Fruit fly (Drosophila melanogaster): ENCODE results near the gene CG12003.

Gene CG12003

DNA sequence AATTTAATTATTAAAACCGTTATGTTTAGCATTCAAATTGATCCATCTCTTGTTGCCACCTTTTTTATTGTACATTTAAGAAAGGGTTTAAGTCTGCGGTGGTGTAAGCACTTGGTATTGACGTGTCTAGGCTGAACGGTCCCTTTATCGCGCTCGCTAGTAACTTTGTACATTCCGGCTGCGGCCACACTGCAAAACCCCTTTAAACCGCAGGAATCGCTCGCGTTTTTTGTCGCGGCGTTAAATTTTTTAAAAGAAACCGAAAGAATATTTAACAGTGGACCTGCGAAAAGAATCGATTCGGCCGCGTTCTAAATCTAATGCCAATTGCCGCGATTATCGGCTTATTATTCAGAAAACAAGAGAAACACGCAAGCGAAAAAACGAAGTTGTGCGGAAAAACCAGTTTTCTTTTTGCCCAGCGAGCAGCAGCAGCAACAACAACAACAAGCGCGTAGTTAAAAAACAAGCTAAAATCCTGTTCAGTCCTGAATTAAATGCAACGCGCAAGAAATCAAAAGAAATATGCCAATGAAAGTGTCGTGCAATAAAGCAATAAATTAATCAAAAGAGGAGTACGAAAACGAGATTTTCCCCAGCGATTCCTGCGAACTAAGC lies 11.4 kb downstream of the CG12003 start, which contains the start of gene CG13917 (continued):
- peak; percentile 60 for TF ChIP-seq CoRest (tag; optimal IDR thresholded peaks at IDR 0.05)
- peak; percentile 18 for TF ChIP-seq Sin3A (optimal IDR thresholded peaks at IDR 0.05)
- TF ChIP-seq CG14441 (GFP tag; IDR thresholded peaks at IDR 0.05), result peak; percentile 22; the same call in 1 of the 2 replicates
- peak; percentile 65 for TF ChIP-seq MBD-R2 (GFP tag; IDR thresholded peaks at IDR 0.05)
- no peak for TF ChIP-seq sob (GFP tag; IDR thresholded peaks at IDR 0.05)
- TF ChIP-seq stc (GFP tag; IDR thresholded peaks at IDR 0.05), result peak; percentile 18; the same call in 1 of the 2 replicates
- peak; percentile 82 for TF ChIP-seq E2f2 (GFP tag; IDR thresholded peaks at IDR 0.05)
- TF ChIP-seq CG8290 (GFP tag; optimal IDR thresholded peaks at IDR 0.05), result peak; percentile 12
- TF ChIP-seq CG8290 (tag; optimal IDR thresholded peaks at IDR 0.05), result peak in 1 of 2 experiments; percentile 14
- no peak for TF ChIP-seq yki (optimal IDR thresholded peaks at IDR 0.05)
- no peak for TF ChIP-seq ken (GFP tag; IDR thresholded peaks at IDR 0.05)
- TF ChIP-seq sisA (GFP tag; IDR thresholded peaks at IDR 0.05), result no peak
- peak; percentile 33 for TF ChIP-seq gem (tag; optimal IDR thresholded peaks at IDR 0.05)
- TF ChIP-seq Rx (GFP tag; IDR thresholded peaks at IDR 0.05), result no peak
- peak; percentile 98 for TF ChIP-seq pzg (GFP tag; optimal IDR thresholded peaks at IDR 0.05)
- peak; percentile 21; the same call in 1 of the 3 replicates for TF ChIP-seq knrl (GFP tag; IDR thresholded peaks at IDR 0.05; ENCODE audit: partially characterized antibody)
- peak; percentile 91 for TF ChIP-seq CG15514 (GFP tag; optimal IDR thresholded peaks at IDR 0.05)
- peak; percentile 48; the same call in 1 of the 2 replicates for TF ChIP-seq Bgb (GFP tag; IDR thresholded peaks at IDR 0.05; ENCODE audit: partially characterized antibody)
- TF ChIP-seq tin (GFP tag; optimal IDR thresholded peaks at IDR 0.05), result no peak
- TF ChIP-seq CG12391 (tag; optimal IDR thresholded peaks at IDR 0.05), result peak; percentile 26
- peak; percentile 45 for TF ChIP-seq CG4617 (GFP tag; optimal IDR thresholded peaks at IDR 0.05; ENCODE audit: borderline replicate concordance)
- peak; percentile 46; the same call in 1 of the 2 replicates for TF ChIP-seq amos (GFP tag; IDR thresholded peaks at IDR 0.05; ENCODE audit: partially characterized antibody)
- peak; percentile 19 for TF ChIP-seq sqz (GFP tag; optimal IDR thresholded peaks at IDR 0.05)
- TF ChIP-seq Kr (GFP tag; optimal IDR thresholded peaks at IDR 0.05), result peak; percentile 84
- TF ChIP-seq CG9932 (GFP tag; IDR thresholded peaks at IDR 0.05), result 0 out of 2 replicates have a peak, but pooled peaks have one; percentile 14
- no peak for TF ChIP-seq sima (GFP tag; optimal IDR thresholded peaks at IDR 0.05)
- 0 out of 3 replicates have a peak, but pooled peaks have one; percentile 17 for TF ChIP-seq so (GFP tag; IDR thresholded peaks at IDR 0.05)
- TF ChIP-seq CG3163 (GFP tag; optimal IDR thresholded peaks at IDR 0.05), result no peak
- TF ChIP-seq slp2 (GFP tag; optimal IDR thresholded peaks at IDR 0.05), result no peak
- no peak for TF ChIP-seq zfh2 (GFP tag; optimal IDR thresholded peaks at IDR 0.05)
- TF ChIP-seq Xrp1 (GFP tag; IDR thresholded peaks at IDR 0.05), result no peak
- TF ChIP-seq bbx (GFP tag; IDR thresholded peaks at IDR 0.05; ENCODE audit: partially characterized antibody), result peak; percentile 64
- TF ChIP-seq CG10321 (GFP tag; IDR thresholded peaks at IDR 0.05), result no peak
- TF ChIP-seq bcd (GFP tag; optimal IDR thresholded peaks at IDR 0.05), result peak; percentile 30
- TF ChIP-seq CG14965 (GFP tag; optimal IDR thresholded peaks at IDR 0.05; ENCODE audit: borderline replicate concordance), result no peak
- TF ChIP-seq Pdp1 (GFP tag; optimal IDR thresholded peaks at IDR 0.05), result peak in 1 of 2 experiments; percentile 40
- 0 out of 2 replicates have a peak, but pooled peaks have one; percentile 20 for TF ChIP-seq CG31441 (GFP tag; IDR thresholded peaks at IDR 0.05)
- TF ChIP-seq Spps (tag; optimal IDR thresholded peaks at IDR 0.05), result no peak
- peak; percentile 51 for TF ChIP-seq CG11504 (tag; optimal IDR thresholded peaks at IDR 0.05)
- TF ChIP-seq Jarid2 (GFP tag; optimal IDR thresholded peaks at IDR 0.05), result peak; percentile 52
- peak; percentile 98 for TF ChIP-seq CG9797 (GFP tag; optimal IDR thresholded peaks at IDR 0.05)
- peak; percentile 44 for TF ChIP-seq sens (GFP tag)
- TF ChIP-seq ems (GFP tag; optimal IDR thresholded peaks at IDR 0.05), result peak; percentile 17
- no peak for TF ChIP-seq Camta (GFP tag; optimal IDR thresholded peaks at IDR 0.05)
- peak; percentile 86 for TF ChIP-seq Lhr (GFP tag; optimal IDR thresholded peaks at IDR 0.05)
- TF ChIP-seq Opbp (GFP tag; IDR thresholded peaks at IDR 0.05; ENCODE audit: partially characterized antibody), result peak; percentile 60
- TF ChIP-seq CG34422 (GFP tag; IDR thresholded peaks at IDR 0.05), result peak; percentile 56; the same call in 1 of the 3 replicates
- no peak for TF ChIP-seq Dfd (GFP tag; optimal IDR thresholded peaks at IDR 0.05)
- TF ChIP-seq ash1 (GFP tag; optimal IDR thresholded peaks at IDR 0.05), result no peak
- TF ChIP-seq ara (GFP tag; IDR thresholded peaks at IDR 0.05), result no peak

Data from whole organism, embryonic.